Fruit fly (Drosophila melanogaster): Measurements from ENCODE around the gene PGAP5.

Gene PGAP5

dm6 chr2L:8212666-8213270 is 14.1 kb downstream of the PGAP5 start, which contains the start of the genes CG8372 and CG8360 (continued):
- TF ChIP-seq org-1 (GFP tag; optimal IDR thresholded peaks at IDR 0.05) (peak; percentile 98), CG5245 (GFP tag; optimal IDR thresholded peaks at IDR 0.05) (peak; percentile 99), jing (GFP tag; optimal IDR thresholded peaks at IDR 0.05) (peak; percentile 99), Hand (GFP tag; optimal IDR thresholded peaks at IDR 0.05) (peak; percentile 97), CG17186 (GFP tag; optimal IDR thresholded peaks at IDR 0.05) (peak; percentile 95), jumu (GFP tag; optimal IDR thresholded peaks at IDR 0.05) (peak; percentile 99), Xrp1 (GFP tag; IDR thresholded peaks at IDR 0.05) (peak; percentile 100), CG4730 (GFP tag; IDR thresholded peaks at IDR 0.05) (peak; percentile 99), Hr3 (GFP tag; optimal IDR thresholded peaks at IDR 0.05) (peak; percentile 99), Max (GFP tag; optimal IDR thresholded peaks at IDR 0.05) (peak; percentile 99), dm (GFP tag; optimal IDR thresholded peaks at IDR 0.05) (peak; percentile 98), Med (GFP tag) (peak; percentile 100), CG8281 (tag; optimal IDR thresholded peaks at IDR 0.05) (peak; percentile 91), CG12744 (GFP tag; optimal IDR thresholded peaks at IDR 0.05) (peak; percentile 97), Mrtf (GFP tag; IDR thresholded peaks at IDR 0.05) (peak; percentile 99), aop (GFP tag; IDR thresholded peaks at IDR 0.05) (peak; percentile 95), ash1 (GFP tag; optimal IDR thresholded peaks at IDR 0.05) (peak; percentile 95), CG12104 (GFP tag; optimal IDR thresholded peaks at IDR 0.05) (peak; percentile 97), pnt (GFP tag; optimal IDR thresholded peaks at IDR 0.05) (peak; percentile 99), HLH54F (GFP tag; optimal IDR thresholded peaks at IDR 0.05) (peak; percentile 99), HLH4C (GFP tag; IDR thresholded peaks at IDR 0.05; ENCODE audit: partially characterized antibody) (0 out of 3 replicates have a peak, but pooled peaks have one; percentile 20), CG6254 (GFP tag; optimal IDR thresholded peaks at IDR 0.05) (peak; percentile 96), CG7745 (tag; optimal IDR thresholded peaks at IDR 0.05) (peak; percentile 18), dpn (GFP tag; optimal IDR thresholded peaks at IDR 0.05) (peak; percentile 99), Sry-β (GFP tag; optimal IDR thresholded peaks at IDR 0.05) (peak; percentile 72), CG15269 (tag; optimal IDR thresholded peaks at IDR 0.05) (peak; percentile 99), CG18619 (GFP tag; optimal IDR thresholded peaks at IDR 0.05) (peak; percentile 98), Camta (GFP tag; optimal IDR thresholded peaks at IDR 0.05) (peak; percentile 99), H2.0 (GFP tag; IDR thresholded peaks at IDR 0.05) (peak; percentile 99), NfI (GFP tag; optimal IDR thresholded peaks at IDR 0.05) (peak; percentile 99), zen (tag; optimal IDR thresholded peaks at IDR 0.05) (peak; percentile 97), seq (GFP tag; IDR thresholded peaks at IDR 0.05) (peak; percentile 99), Taf1 (GFP tag; IDR thresholded peaks at IDR 0.05) (peak; percentile 98), CG13624 (GFP tag; optimal IDR thresholded peaks at IDR 0.05) (peak; percentile 99), kni (GFP tag; optimal IDR thresholded peaks at IDR 0.05) (peak; percentile 90), Poxn (GFP tag; IDR thresholded peaks at IDR 0.05) (peak; percentile 91), Opbp (GFP tag; IDR thresholded peaks at IDR 0.05; ENCODE audit: partially characterized antibody) (no peak; the same call in 2 of the 3 replicates), CG11695 (GFP tag; IDR thresholded peaks at IDR 0.05) (peak; percentile 99), fd96Cb (tag; optimal IDR thresholded peaks at IDR 0.05) (peak; percentile 98), Nf-YB (GFP tag; optimal IDR thresholded peaks at IDR 0.05) (peak; percentile 88), CG31224 (GFP tag; IDR thresholded peaks at IDR 0.05) (peak; percentile 97), sens (GFP tag) (peak; percentile 100), CG3726 (GFP tag; IDR thresholded peaks at IDR 0.05) (peak; percentile 98), peb (GFP tag; IDR thresholded peaks at IDR 0.05) (peak; percentile 99), CG10147 (GFP tag; optimal IDR thresholded peaks at IDR 0.05) (peak; percentile 98), CG34422 (GFP tag; IDR thresholded peaks at IDR 0.05) (peak; percentile 99), hkb (optimal IDR thresholded peaks at IDR 0.05) (no peak), hkb (GFP tag; IDR thresholded peaks at IDR 0.05) (peak; percentile 99), CG14860 (GFP tag; IDR thresholded peaks at IDR 0.05; ENCODE audit: partially characterized antibody) (no peak), CG4820 (GFP tag; optimal IDR thresholded peaks at IDR 0.05) (peak; percentile 99)
